Fruit fly (Drosophila melanogaster) Kc167 (cell line): ENCODE data around the gene CG13114.

ENCODE experiments used
- Myc ChIP-seq: fragments of >200 bp; optimal IDR thresholded peaks from 2 replicates; lab custom pipeline; 2017; ENCODE audit warnings: missing external identifiers
- insv ChIP-seq: fragments of >200 bp; optimal IDR thresholded peaks from 3 replicates; lab custom pipeline; 2018; ENCODE audit warnings: missing external identifiers

DNA sequence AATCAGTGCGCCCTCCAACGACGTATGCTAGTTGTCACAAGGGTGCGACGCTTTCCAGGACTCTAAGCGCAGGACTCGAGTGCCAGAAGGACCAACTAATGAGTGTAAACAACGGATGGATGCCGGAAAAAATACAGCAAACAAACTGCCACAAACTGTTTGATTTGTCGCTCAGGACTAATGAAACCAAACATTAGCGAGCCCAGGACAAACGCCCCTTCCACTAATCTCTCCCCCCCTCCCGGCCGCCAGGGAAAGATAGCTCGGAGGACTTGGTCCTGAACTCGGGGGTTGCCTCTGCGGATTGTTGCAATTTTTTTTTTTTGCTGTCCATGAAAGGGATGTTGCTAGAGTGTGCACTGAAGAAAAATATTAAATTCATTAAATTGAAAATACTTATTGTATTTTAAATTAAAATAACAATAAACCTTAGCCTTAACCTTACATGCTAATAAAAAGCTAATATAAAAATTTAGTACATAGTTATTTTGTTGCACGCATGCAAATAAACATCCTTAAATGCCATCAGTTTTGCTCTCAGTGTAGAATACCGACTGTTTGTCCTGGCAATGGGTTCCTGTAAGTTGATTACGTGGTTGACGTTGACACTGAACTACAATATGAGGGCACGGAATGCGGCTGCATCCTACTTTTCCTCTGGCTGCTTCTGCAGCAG, 49.2 kb downstream of the CG13114 start:
- TF ChIP-seq Myc (lab: Kevin White, UChicago) (no peak), insv (lab: Kevin White, UChicago) (no peak)
